Worm (Caenorhabditis elegans): ENCODE data around the gene ire-1.

ire-1 gene

ce11 chrII:8131413-8131966 lies 6.8 kb upstream of the ire-1 start:
- TF ChIP-seq T22C8.4 (GFP tag; IDR thresholded peaks at IDR 0.05): no peak
- TF ChIP-seq med-1 (GFP tag; optimal IDR thresholded peaks at IDR 0.05; ENCODE audit: insufficient read depth): no peak
- no peak for TF ChIP-seq ztf-29 (GFP tag; IDR thresholded peaks at IDR 0.05)
- no peak for TF ChIP-seq cog-1 (tag; optimal IDR thresholded peaks at IDR 0.05)
- 0 out of 2 replicates have a peak, but pooled peaks have one; percentile 25 for TF ChIP-seq tab-1 (GFP tag; IDR thresholded peaks at IDR 0.05)
- 0 out of 2 replicates have a peak, but pooled peaks have one; percentile 5 for TF ChIP-seq flt-1 (GFP tag; IDR thresholded peaks at IDR 0.05)

- TF ChIP-seq ztf-29 (GFP tag; IDR thresholded peaks at IDR 0.05) (no peak), klf-2 (GFP tag; conservative IDR thresholded peaks at IDR 0.05) (no peak), cog-1 (tag; optimal IDR thresholded peaks at IDR 0.05) (no peak), med-1 (GFP tag; optimal IDR thresholded peaks at IDR 0.05; ENCODE audit: insufficient read depth) (no peak)
These were observed 6.1 kb upstream of the ire-1 start for ce11 chrII:8130792-8131191.

ce11 chrII:8129495-8130010 lies 4.8 kb upstream of the ire-1 start, which contains the start of gene ulp-4:
ulp-4 (plus strand) TSS chrII:8129960.
- TF ChIP-seq flt-1 (GFP tag; IDR thresholded peaks at IDR 0.05): no peak
- no peak for TF ChIP-seq ref-1 (GFP tag; conservative IDR thresholded peaks at IDR 0.05)
- TF ChIP-seq ztf-23 (GFP tag; IDR thresholded peaks at IDR 0.05): no peak
- TF ChIP-seq tab-1 (GFP tag; IDR thresholded peaks at IDR 0.05): no peak
- no peak for TF ChIP-seq ztf-29 (GFP tag; IDR thresholded peaks at IDR 0.05)

ce11 chrII:8129040-8129387 lies 4.3 kb upstream of the ire-1 start:
- TF ChIP-seq med-1 (GFP tag; optimal IDR thresholded peaks at IDR 0.05; ENCODE audit: insufficient read depth) (no peak), flt-1 (GFP tag; IDR thresholded peaks at IDR 0.05) (no peak), T22C8.4 (GFP tag; IDR thresholded peaks at IDR 0.05) (no peak), klf-2 (GFP tag; conservative IDR thresholded peaks at IDR 0.05) (no peak), ztf-29 (GFP tag; IDR thresholded peaks at IDR 0.05) (no peak), cog-1 (tag; optimal IDR thresholded peaks at IDR 0.05) (no peak), tab-1 (GFP tag; IDR thresholded peaks at IDR 0.05) (no peak), ref-1 (GFP tag; conservative IDR thresholded peaks at IDR 0.05) (no peak), ztf-23 (GFP tag; IDR thresholded peaks at IDR 0.05) (no peak)

- TF ChIP-seq cog-1 (tag; optimal IDR thresholded peaks at IDR 0.05) (no peak), med-1 (GFP tag; optimal IDR thresholded peaks at IDR 0.05; ENCODE audit: insufficient read depth) (no peak), flt-1 (GFP tag; IDR thresholded peaks at IDR 0.05) (0 out of 2 replicates have a peak, but pooled peaks have one; percentile 33), ref-1 (GFP tag; conservative IDR thresholded peaks at IDR 0.05) (no peak), ztf-23 (GFP tag; IDR thresholded peaks at IDR 0.05) (peak; percentile 72), tab-1 (GFP tag; IDR thresholded peaks at IDR 0.05) (0 out of 2 replicates have a peak, but pooled peaks have one; percentile 49), T22C8.4 (GFP tag; IDR thresholded peaks at IDR 0.05) (no peak), klf-2 (GFP tag; conservative IDR thresholded peaks at IDR 0.05) (no peak), ztf-29 (GFP tag; IDR thresholded peaks at IDR 0.05) (no peak)
These were observed 3.7 kb upstream of the ire-1 start for ce11 chrII:8128273-8129039.

ce11 chrII:8127794-8128193 lies 3.1 kb upstream of the ire-1 start:
- no peak for TF ChIP-seq ztf-29 (GFP tag; IDR thresholded peaks at IDR 0.05)
- no peak for TF ChIP-seq ztf-23 (GFP tag; IDR thresholded peaks at IDR 0.05)
- no peak for TF ChIP-seq flt-1 (GFP tag; IDR thresholded peaks at IDR 0.05)
- no peak for TF ChIP-seq tab-1 (GFP tag; IDR thresholded peaks at IDR 0.05)
- TF ChIP-seq T22C8.4 (GFP tag; IDR thresholded peaks at IDR 0.05): no peak
- TF ChIP-seq klf-2 (GFP tag; conservative IDR thresholded peaks at IDR 0.05): no peak
- no peak for TF ChIP-seq cog-1 (tag; optimal IDR thresholded peaks at IDR 0.05)
- TF ChIP-seq med-1 (GFP tag; optimal IDR thresholded peaks at IDR 0.05; ENCODE audit: insufficient read depth): no peak
- TF ChIP-seq ref-1 (GFP tag; conservative IDR thresholded peaks at IDR 0.05): no peak

ce11 chrII:8127290-8127689 lies 2.6 kb upstream of the ire-1 start:
- TF ChIP-seq klf-2 (GFP tag; conservative IDR thresholded peaks at IDR 0.05): no peak
- TF ChIP-seq tab-1 (GFP tag; IDR thresholded peaks at IDR 0.05): no peak
- TF ChIP-seq T22C8.4 (GFP tag; IDR thresholded peaks at IDR 0.05): no peak
- TF ChIP-seq ztf-29 (GFP tag; IDR thresholded peaks at IDR 0.05): no peak
- TF ChIP-seq ref-1 (GFP tag; conservative IDR thresholded peaks at IDR 0.05): no peak
- TF ChIP-seq cog-1 (tag; optimal IDR thresholded peaks at IDR 0.05): no peak
- no peak for TF ChIP-seq ztf-23 (GFP tag; IDR thresholded peaks at IDR 0.05)
- TF ChIP-seq med-1 (GFP tag; optimal IDR thresholded peaks at IDR 0.05; ENCODE audit: insufficient read depth): no peak
- no peak for TF ChIP-seq flt-1 (GFP tag; IDR thresholded peaks at IDR 0.05)

ce11 chrII:8126617-8127016 lies 1.9 kb upstream of the ire-1 start:
- no peak for TF ChIP-seq tab-1 (GFP tag; IDR thresholded peaks at IDR 0.05)
- no peak for TF ChIP-seq flt-1 (GFP tag; IDR thresholded peaks at IDR 0.05)
- no peak for TF ChIP-seq T22C8.4 (GFP tag; IDR thresholded peaks at IDR 0.05)
- TF ChIP-seq ztf-29 (GFP tag; IDR thresholded peaks at IDR 0.05): no peak
- TF ChIP-seq klf-2 (GFP tag; conservative IDR thresholded peaks at IDR 0.05): no peak
- TF ChIP-seq cog-1 (tag; optimal IDR thresholded peaks at IDR 0.05): no peak
- TF ChIP-seq med-1 (GFP tag; optimal IDR thresholded peaks at IDR 0.05; ENCODE audit: insufficient read depth): no peak
- TF ChIP-seq ref-1 (GFP tag; conservative IDR thresholded peaks at IDR 0.05): no peak
- no peak for TF ChIP-seq ztf-23 (GFP tag; IDR thresholded peaks at IDR 0.05)

- no peak for TF ChIP-seq ztf-29 (GFP tag; IDR thresholded peaks at IDR 0.05)
- no peak for TF ChIP-seq cog-1 (tag; optimal IDR thresholded peaks at IDR 0.05)
- peak; percentile 52 for TF ChIP-seq T22C8.4 (GFP tag; IDR thresholded peaks at IDR 0.05)
- TF ChIP-seq tab-1 (GFP tag; IDR thresholded peaks at IDR 0.05): 0 out of 2 replicates have a peak, but pooled peaks have one; percentile 14
- TF ChIP-seq klf-2 (GFP tag; conservative IDR thresholded peaks at IDR 0.05): peak; percentile 19; the same call in 1 of the 2 replicates
These were observed 1.4 kb upstream of the ire-1 start for ce11 chrII:8126132-8126531.

All from whole organism, midembryonic.